Fruit fly (Drosophila melanogaster) whole organism, embryonic: ENCODE data around the gene Ice2.

ENCODE experiments used
- CG4617 ChIP-seq: fragments of 200-800 bp; sonication (Bioruptor generic); optimal IDR thresholded peaks from 3 replicates; lab custom pipeline; 2016; ENCODE audit warnings: missing biosample characterization, missing genetic modification characterization, borderline replicate concordance
- CG8281 ChIP-seq: fragments of 200-800 bp; sonication (Bioruptor generic); optimal IDR thresholded peaks from 2 replicates; lab custom pipeline; 2018; ENCODE audit warnings: missing biosample characterization, mild to moderate bottlenecking, missing genetic modification characterization, moderate library complexity
- Mad ChIP-seq: fragments of 200-800 bp; sonication (Bioruptor generic); optimal IDR thresholded peaks from 2 replicates; lab custom pipeline; 2016; ENCODE audit warnings: missing biosample characterization, missing genetic modification characterization
- Neu2 ChIP-seq: fragments of 200-800 bp; sonication (Bioruptor generic); optimal IDR thresholded peaks from 3 replicates; lab custom pipeline; 2016; ENCODE audit warnings: missing biosample characterization, missing genetic modification characterization, borderline replicate concordance
- phol ChIP-seq: fragments of 200-800 bp; sonication (Bioruptor generic); optimal IDR thresholded peaks from 3 replicates; lab custom pipeline; 2018; ENCODE audit warnings: missing biosample characterization, mild to moderate bottlenecking, missing genetic modification characterization, moderate library complexity
- seq ChIP-seq: fragments of 200-800 bp; sonication (Bioruptor generic); IDR thresholded peaks from 2 replicates; pipeline ENCODE4 v1.3.6; 2022; ENCODE audit warnings: missing biosample characterization, missing genetic modification characterization

dm6 chr3R:21094292-21094691 lies 35.7 kb upstream of the Ice2 start:
- TF ChIP-seq phol (tag; lab: Kevin White, UChicago) (no peak), CG4617 (no peak), Neu2 (GFP tag; lab: Kevin White, UChicago) (no peak), seq (GFP tag; lab: Robert Waterston, UW) (no peak), CG8281 (tag; lab: Kevin White, UChicago) (no peak), Mad (GFP tag; lab: Kevin White, UChicago) (no peak)
